Worm (Caenorhabditis elegans): ENCODE measurements around the gene snb-5.

Gene snb-5

DNA sequence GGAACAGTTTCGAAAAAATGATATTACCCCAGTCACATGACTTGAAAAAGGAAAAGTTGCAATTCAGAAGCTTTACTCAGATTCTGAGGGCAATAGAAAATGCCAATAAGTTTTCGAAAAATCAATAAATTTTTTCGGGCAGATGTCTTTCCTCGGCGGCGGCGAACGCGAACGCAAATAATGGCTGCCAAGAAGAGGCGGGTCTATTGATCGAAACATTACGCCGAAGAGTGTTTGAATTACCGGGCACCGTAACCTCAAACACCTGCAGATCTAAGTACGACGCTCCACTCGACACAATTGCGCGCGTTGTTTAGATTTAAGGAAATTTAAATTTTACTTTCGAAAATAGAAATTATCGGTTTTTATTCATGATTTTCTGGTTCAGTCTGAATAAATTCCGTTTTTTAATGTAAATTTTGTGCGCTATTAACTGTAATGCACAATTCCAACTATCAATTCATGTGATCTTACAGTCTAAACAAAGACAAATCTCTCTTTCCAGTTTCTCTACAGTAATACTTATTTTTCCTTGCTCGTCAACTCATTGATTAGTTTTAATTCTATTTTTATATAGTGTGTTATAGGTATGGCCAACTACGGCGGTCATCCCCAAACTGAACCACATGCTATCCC is 38.9 kb upstream of the snb-5 start, which contains the start of gene prp-8 (continued):
- TF ChIP-seq let-607 (tag; optimal IDR thresholded peaks at IDR 0.05) (peak; percentile 20 to 30), ztf-18 (tag; optimal IDR thresholded peaks at IDR 0.05) (peak; percentile 42), cebp-1 (GFP tag; IDR thresholded peaks at IDR 0.05) (peak; percentile 31; the same call in 1 of the 2 replicates), cebp-1 (tag; optimal IDR thresholded peaks at IDR 0.05) (peak; percentile 67), attf-5 (GFP tag; optimal IDR thresholded peaks at IDR 0.05) (peak; percentile 98), D2030.7 (GFP tag; IDR thresholded peaks at IDR 0.05) (peak; percentile 46), ztf-25 (GFP tag; IDR thresholded peaks at IDR 0.05) (no peak), lin-26 (GFP tag; IDR thresholded peaks at IDR 0.05) (no peak), B0261.1 (tag; optimal IDR thresholded peaks at IDR 0.05) (peak; percentile 15), Y95B8A.8 (GFP tag; IDR thresholded peaks at IDR 0.05) (no peak), nfya-2 (GFP tag; IDR thresholded peaks at IDR 0.05) (no peak), F52B5.7 (tag; optimal IDR thresholded peaks at IDR 0.05) (no peak), nfya-1 (tag; optimal IDR thresholded peaks at IDR 0.05; ENCODE audit: borderline replicate concordance, insufficient read depth) (no peak), snpc-1.3 (tag; optimal IDR thresholded peaks at IDR 0.05; ENCODE audit: insufficient read depth) (peak; percentile 3), mxl-1 (tag; optimal IDR thresholded peaks at IDR 0.05) (no peak), nhr-179 (tag; optimal IDR thresholded peaks at IDR 0.05) (no peak), F39B2.1 (GFP tag; IDR thresholded peaks at IDR 0.05) (no peak), lsl-1 (GFP tag; optimal IDR thresholded peaks at IDR 0.05) (peak; percentile 86), atf-7 (tag; optimal IDR thresholded peaks at IDR 0.05) (no peak), T07F8.4 (tag; optimal IDR thresholded peaks at IDR 0.05) (no peak), ekl-4 (GFP tag; IDR thresholded peaks at IDR 0.05) (peak; percentile 51), B0336.3 (GFP tag; IDR thresholded peaks at IDR 0.05) (peak; percentile 34; the same call in 1 of the 2 replicates), dox-1 (GFP tag; IDR thresholded peaks at IDR 0.05) (peak; percentile 84), tbx-9 (tag; optimal IDR thresholded peaks at IDR 0.05; ENCODE audit: borderline replicate concordance) (no peak), attf-3 (GFP tag; conservative IDR thresholded peaks at IDR 0.05) (peak; percentile 99), die-1 (tag; optimal IDR thresholded peaks at IDR 0.05) (no peak), snpc-3.4 (tag; optimal IDR thresholded peaks at IDR 0.05) (peak; percentile 18), him-1 (tag; optimal IDR thresholded peaks at IDR 0.05) (no peak), lin-40 (tag; optimal IDR thresholded peaks at IDR 0.05) (peak; percentile 76), F33H1.4 (GFP tag; IDR thresholded peaks at IDR 0.05) (peak; percentile 57), rcor-1 (GFP tag; IDR thresholded peaks at IDR 0.05) (0 out of 2 replicates have a peak, but pooled peaks have one; percentile 37), athp-1 (tag; optimal IDR thresholded peaks at IDR 0.05) (peak; percentile 71), sea-2 (GFP tag; IDR thresholded peaks at IDR 0.05) (no peak), Y67H2A.10 (GFP tag; conservative IDR thresholded peaks at IDR 0.05) (peak; percentile 75; the same call in 1 of the 2 replicates), nhr-80 (tag; optimal IDR thresholded peaks at IDR 0.05) (peak; percentile 50), snpc-4 (GFP tag; optimal IDR thresholded peaks at IDR 0.05) (peak; percentile 19), snpc-4 (tag; optimal IDR thresholded peaks at IDR 0.05) (peak in 3 of 4 experiments; percentile 37 to 59 (median 45)), mcd-1 (GFP tag; IDR thresholded peaks at IDR 0.05) (peak; percentile 76), egrh-3 (GFP tag; IDR thresholded peaks at IDR 0.05) (peak; percentile 32; the same call in 1 of the 2 replicates), F57C9.4 (tag; optimal IDR thresholded peaks at IDR 0.05) (no peak), nhr-27 (tag; optimal IDR thresholded peaks at IDR 0.05) (no peak), lir-1 (GFP tag; conservative IDR thresholded peaks at IDR 0.05) (peak; percentile 67; the same call in 1 of the 2 replicates)
